Worm (Caenorhabditis elegans) whole organism, young adult: ENCODE data around the gene srxa-14.

Experiments
- F10E7.11 ChIP-seq: sonication (generic microtip); optimal IDR thresholded peaks from 2 replicates; lab custom pipeline; 2017; ENCODE audit warnings: mild to moderate bottlenecking, missing genetic modification characterization, moderate library complexity, missing compliant biosample characterization
- F37B4.10 ChIP-seq: fragments of 200-800 bp; sonication (Bioruptor generic); IDR thresholded peaks from 2 replicates; pipeline ENCODE4 v1.3.6; 2022; ENCODE audit warnings: missing genetic modification characterization, missing compliant biosample characterization
- F52B5.7 ChIP-seq: sonication (generic microtip); optimal IDR thresholded peaks from 2 replicates; lab custom pipeline; 2016; ENCODE audit warnings: mild to moderate bottlenecking, missing genetic modification characterization, missing compliant biosample characterization
- F55B11.4 ChIP-seq: sonication (generic microtip); optimal IDR thresholded peaks from 2 replicates; lab custom pipeline; 2016; ENCODE audit warnings: missing compliant biosample characterization, missing genetic modification characterization, borderline replicate concordance; ENCODE audit not compliant: insufficient read depth
- K11D2.4 ChIP-seq: fragments of 200-800 bp; sonication (Bioruptor generic); IDR thresholded peaks from 2 replicates; pipeline ENCODE4 v1.3.6; 2022; ENCODE audit warnings: missing genetic modification reagents, missing genetic modification characterization, missing compliant biosample characterization
- T07F8.4 ChIP-seq: sonication (generic microtip); optimal IDR thresholded peaks from 2 replicates; lab custom pipeline; 2016; ENCODE audit warnings: mild to moderate bottlenecking, missing genetic modification characterization, moderate library complexity, missing compliant biosample characterization
- Y53F4B.3 ChIP-seq: fragments of 200-800 bp; sonication (Bioruptor generic); IDR thresholded peaks from 2 replicates; pipeline ENCODE4 v1.3.6; 2022; ENCODE audit warnings: missing genetic modification reagents, missing genetic modification characterization, missing compliant biosample characterization
- ama-1 ChIP-seq, 3 experiments: fragments of 150-350 bp in 1 of 3; sonication (generic microtip) in 2 of 3; optimal IDR thresholded peaks; 2 replicates each; lab custom pipeline; 2014 to 2018; ENCODE audit warnings: missing biosample characterization in 2 of 3, missing genetic modification characterization in 2 of 3, missing genetic modification reagents in 2 of 3
- bed-2 ChIP-seq: fragments of 200-800 bp; sonication (Bioruptor generic); IDR thresholded peaks from 2 replicates; pipeline ENCODE4 v1.3.6; 2022; ENCODE audit warnings: missing genetic modification reagents, missing genetic modification characterization, missing compliant biosample characterization
- cebp-1 ChIP-seq, 2 experiments: fragments of 200-800 bp in 1 of 2; sonication (Bioruptor generic) in 1 of 2; sonication (generic microtip) in 1 of 2; IDR thresholded peaks in 1 of 2; optimal IDR thresholded peaks in 1 of 2; 2 replicates each; pipeline versions ENCODE4 v1.3.6 to Lab custom; 2017 to 2022; ENCODE audit warnings: missing compliant biosample characterization in 2 of 2, missing genetic modification characterization in 2 of 2, mild to moderate bottlenecking in 1 of 2, missing genetic modification reagents in 1 of 2, moderate library complexity in 1 of 2
- ceh-27 ChIP-seq: fragments of 200-800 bp; sonication (Bioruptor generic); optimal IDR thresholded peaks from 2 replicates; lab custom pipeline; 2018; ENCODE audit warnings: mild to moderate bottlenecking, missing genetic modification characterization, moderate library complexity, missing compliant biosample characterization
- ceh-79 ChIP-seq: sonication (generic microtip); optimal IDR thresholded peaks from 2 replicates; lab custom pipeline; 2017; ENCODE audit warnings: mild to moderate bottlenecking, missing genetic modification characterization, missing compliant biosample characterization
- dpff-1 ChIP-seq: sonication (generic microtip); optimal IDR thresholded peaks from 2 replicates; lab custom pipeline; 2017; ENCODE audit warnings: mild to moderate bottlenecking, missing genetic modification characterization, missing compliant biosample characterization
- dpl-1 ChIP-seq: fragments of 150-350 bp; optimal IDR thresholded peaks from 2 replicates; lab custom pipeline; 2014; ENCODE audit warnings: missing biosample characterization, missing genetic modification reagents, missing genetic modification characterization
- egl-18 ChIP-seq: fragments of 200-800 bp; sonication (Bioruptor generic); IDR thresholded peaks from 2 replicates; pipeline ENCODE4 v1.3.6; 2022; ENCODE audit warnings: missing genetic modification reagents, missing genetic modification characterization, missing compliant biosample characterization
- egl-44 ChIP-seq: fragments of 200-800 bp; sonication (Bioruptor generic); IDR thresholded peaks from 2 replicates; pipeline ENCODE4 v1.3.6; 2022; ENCODE audit warnings: missing genetic modification reagents, missing genetic modification characterization, missing compliant biosample characterization
- hmg-1.2 ChIP-seq: fragments of 200-800 bp; sonication (Bioruptor generic); IDR thresholded peaks from 2 replicates; pipeline ENCODE4 v1.3.6; 2022; ENCODE audit warnings: missing genetic modification reagents, missing genetic modification characterization, missing compliant biosample characterization
- hmg-20 ChIP-seq: fragments of 200-800 bp; sonication (Bioruptor generic); IDR thresholded peaks from 2 replicates; pipeline ENCODE4 v1.3.6; 2022; ENCODE audit warnings: missing genetic modification reagents, missing genetic modification characterization, missing compliant biosample characterization
- hsf-1 ChIP-seq: fragments of 200-800 bp; sonication (Bioruptor generic); IDR thresholded peaks from 2 replicates; pipeline ENCODE4 v1.3.6; 2022; ENCODE audit warnings: missing genetic modification reagents, missing genetic modification characterization, missing compliant biosample characterization
- let-526 ChIP-seq: fragments of 200-800 bp; sonication (Bioruptor generic); IDR thresholded peaks from 2 replicates; pipeline ENCODE4 v1.3.6; 2022; ENCODE audit warnings: missing genetic modification reagents, missing genetic modification characterization, missing compliant biosample characterization
- lin-54 ChIP-seq: fragments of 200-800 bp; sonication (Bioruptor generic); optimal IDR thresholded peaks from 2 replicates; lab custom pipeline; 2018; ENCODE audit warnings: mild to moderate bottlenecking, missing genetic modification characterization, missing compliant biosample characterization
- madf-10 ChIP-seq: sonication (generic microtip); optimal IDR thresholded peaks from 2 replicates; lab custom pipeline; 2016; ENCODE audit warnings: mild to moderate bottlenecking, missing genetic modification characterization, missing compliant biosample characterization
- nfya-1 ChIP-seq: sonication (generic microtip); optimal IDR thresholded peaks from 2 replicates; lab custom pipeline; 2017; ENCODE audit warnings: antibody characterized with exemption, missing compliant biosample characterization, missing genetic modification characterization, borderline replicate concordance; ENCODE audit not compliant: insufficient read depth
- nfya-2 ChIP-seq: fragments of 200-800 bp; sonication (Bioruptor generic); IDR thresholded peaks from 2 replicates; pipeline ENCODE4 v1.3.6; 2022; ENCODE audit warnings: missing genetic modification reagents, missing genetic modification characterization, missing compliant biosample characterization
- nhr-90 ChIP-seq: sonication (generic microtip); optimal IDR thresholded peaks from 2 replicates; lab custom pipeline; 2016; ENCODE audit warnings: missing genotype, mild to moderate bottlenecking, missing genetic modification characterization, missing compliant biosample characterization
- pha-4 ChIP-seq: fragments of 150-350 bp; sonication (generic microtip); optimal IDR thresholded peaks from 2 replicates; lab custom pipeline; 2014; ENCODE audit warnings: missing biosample characterization, missing genetic modification reagents, missing genetic modification characterization
- repo-1 ChIP-seq: sonication (generic microtip); optimal IDR thresholded peaks from 2 replicates; lab custom pipeline; 2017; ENCODE audit warnings: mild to moderate bottlenecking, missing genetic modification characterization, missing compliant biosample characterization
- sdz-38 ChIP-seq: sonication (generic microtip); optimal IDR thresholded peaks from 2 replicates; lab custom pipeline; 2016; ENCODE audit warnings: missing genotype, missing genetic modification characterization, missing compliant biosample characterization
- snpc-1.3 ChIP-seq: sonication (generic microtip); optimal IDR thresholded peaks from 2 replicates; lab custom pipeline; 2017; ENCODE audit warnings: missing genetic modification characterization, mild to moderate bottlenecking, missing compliant biosample characterization, antibody characterized with exemption, moderate library complexity, missing genotype, missing genetic modification reagents; ENCODE audit not compliant: insufficient read depth
- somi-1 ChIP-seq: fragments of 200-800 bp; sonication (Bioruptor generic); optimal IDR thresholded peaks from 2 replicates; lab custom pipeline; 2018; ENCODE audit warnings: mild to moderate bottlenecking, missing genetic modification characterization, missing compliant biosample characterization
- zim-3 ChIP-seq: sonication (generic microtip); optimal IDR thresholded peaks from 2 replicates; lab custom pipeline; 2017; ENCODE audit warnings: mild to moderate bottlenecking, missing genetic modification characterization, moderate library complexity, missing compliant biosample characterization
- ztf-26 ChIP-seq: sonication (generic microtip); optimal IDR thresholded peaks from 2 replicates; lab custom pipeline; 2017; ENCODE audit warnings: missing genetic modification characterization, missing compliant biosample characterization
- ztf-6 ChIP-seq: fragments of 200-800 bp; sonication (Bioruptor generic); IDR thresholded peaks from 2 replicates; pipeline ENCODE4 v1.3.6; 2022; ENCODE audit warnings: missing genetic modification reagents, missing genetic modification characterization, missing compliant biosample characterization

Gene srxa-14

DNA sequence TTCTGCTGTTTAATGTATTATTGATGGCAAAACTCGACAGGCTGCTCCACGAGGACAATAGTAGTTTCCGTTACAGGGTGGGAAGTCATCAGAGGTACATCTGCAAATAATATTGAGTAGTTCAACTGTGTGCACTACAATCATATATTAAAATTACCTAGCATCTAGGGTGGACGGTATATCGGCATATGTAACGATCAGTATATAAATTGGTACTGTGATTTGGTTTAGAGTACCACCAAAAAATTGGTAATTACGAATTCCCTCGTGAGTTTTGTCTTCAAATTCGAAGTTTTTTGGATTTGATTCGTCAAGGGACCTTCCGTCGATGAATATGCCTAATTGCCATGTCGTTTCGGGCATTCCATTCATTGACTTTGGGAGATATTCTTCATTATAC lies 2.5 kb upstream of the srxa-14 start, which contains the start of gene ttr-13:
ttr-13 (minus strand) TSS at position 101 of the 400 bp plus-strand sequence.
- TF ChIP-seq ama-1 (optimal IDR thresholded peaks at IDR 0.05; lab: Kevin White, UChicago) (no peak), ama-1 (GFP tag; optimal IDR thresholded peaks at IDR 0.05; lab: Kevin White, UChicago) (no peak), Y53F4B.3 (GFP tag; lab: Robert Waterston, UW) (no peak), sdz-38 (tag; lab: Kevin White, UChicago) (no peak), F37B4.10 (GFP tag; lab: Robert Waterston, UW) (no peak), hmg-1.2 (no peak), zim-3 (no peak), madf-10 (tag; lab: Kevin White, UChicago) (no peak), ceh-79 (tag; lab: Kevin White, UChicago) (no peak), F52B5.7 (tag; lab: Kevin White, UChicago) (no peak), egl-44 (GFP tag; lab: Robert Waterston, UW) (no peak), ceh-27 (no peak), T07F8.4 (tag; lab: Kevin White, UChicago) (no peak)
- TF ChIP-seq, all 124 proteins: peak for 0

DNA sequence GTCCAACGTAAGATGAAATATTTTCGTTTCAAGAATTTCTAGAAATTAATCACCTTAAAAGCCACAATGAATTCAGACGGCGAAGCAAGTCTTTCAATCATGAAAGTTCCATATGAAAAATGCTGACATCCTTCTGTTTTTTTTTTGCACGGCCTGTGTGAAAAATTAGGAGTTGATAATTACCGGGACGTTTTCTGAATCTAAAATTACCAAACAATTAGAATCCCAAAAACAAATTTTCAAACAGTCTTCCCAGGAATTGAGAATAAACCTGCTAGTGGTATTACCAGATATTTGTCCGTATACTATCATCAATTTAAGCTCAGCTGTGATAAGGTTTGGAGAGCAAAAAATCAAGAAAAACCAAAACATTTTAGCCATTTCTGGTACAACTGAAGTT lies 1.1 kb upstream of the srxa-14 start, which contains the start of gene Y44A6B.3:
Y44A6B.3 (minus strand) TSS at position 101 of the 400 bp plus-strand sequence.
- no peak for TF ChIP-seq snpc-1.3 (tag; lab: Kevin White, UChicago)

DNA sequence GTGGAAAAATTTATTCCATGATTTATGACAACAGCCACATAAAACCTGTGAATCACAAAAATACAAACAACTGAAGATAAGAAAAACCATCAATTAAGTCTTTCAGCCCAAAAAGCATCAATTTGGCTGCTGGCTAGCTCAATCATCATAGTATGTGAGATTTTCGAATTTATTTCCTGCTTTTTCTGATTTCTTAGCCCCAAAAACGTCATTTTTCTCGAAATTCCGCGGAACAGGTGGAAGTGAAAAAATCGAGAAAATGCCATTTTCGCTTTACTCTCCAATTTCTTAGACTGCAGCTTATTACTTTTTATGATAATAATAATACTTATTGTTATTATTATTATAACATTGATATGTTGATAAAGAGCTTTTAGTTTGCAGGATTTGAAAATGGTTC lies 2.5 kb downstream of the srxa-14 start, which contains the start of gene srxa-15:
srxa-15 (plus strand) TSS at position 301 of the 400 bp plus-strand sequence.
- TF ChIP-seq repo-1 (tag; lab: Kevin White, UChicago) (no peak), cebp-1 (GFP tag; IDR thresholded peaks at IDR 0.05; lab: Robert Waterston, UW) (no peak), cebp-1 (tag; optimal IDR thresholded peaks at IDR 0.05; lab: Kevin White, UChicago) (no peak), nfya-1 (tag; lab: Kevin White, UChicago) (no peak), bed-2 (no peak), ceh-79 (tag; lab: Kevin White, UChicago) (no peak), hmg-20 (GFP tag; lab: Robert Waterston, UW) (no peak), nhr-90 (no peak), dpl-1 (GFP tag; lab: Kevin White, UChicago) (no peak), ztf-6 (GFP tag; lab: Robert Waterston, UW) (no peak), let-526 (GFP tag; lab: Robert Waterston, UW) (no peak), snpc-1.3 (tag; lab: Kevin White, UChicago) (no peak), ztf-26 (tag; lab: Kevin White, UChicago) (no peak), lin-54 (GFP tag; lab: Kevin White, UChicago) (no peak), K11D2.4 (no peak), nfya-2 (GFP tag; lab: Robert Waterston, UW) (no peak)

DNA sequence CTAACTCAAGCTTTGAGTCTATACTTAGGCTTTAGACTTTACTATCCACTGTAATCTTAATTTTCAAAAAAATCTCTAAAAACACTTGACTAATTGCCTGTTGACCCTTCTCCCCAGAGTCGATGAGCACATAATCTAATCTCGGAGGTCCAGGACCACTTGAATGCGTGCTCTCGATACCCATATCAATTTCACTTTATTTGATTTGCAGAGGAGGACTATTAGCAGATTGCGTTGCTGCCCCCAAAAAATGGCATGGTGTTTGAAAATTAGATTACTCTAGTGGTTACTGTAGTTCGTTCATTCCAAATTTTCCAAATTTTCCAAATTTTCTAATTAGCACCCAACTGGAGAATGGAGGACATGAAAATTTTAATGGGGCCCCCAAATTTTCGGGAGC lies 6.1 kb downstream of the srxa-14 start:
- no peak for TF ChIP-seq pha-4
- no peak for TF ChIP-seq F10E7.11 (tag; lab: Kevin White, UChicago)
- TF ChIP-seq hsf-1 (GFP tag; lab: Robert Waterston, UW) = no peak
- no peak for TF ChIP-seq somi-1 (GFP tag; lab: Kevin White, UChicago)
- TF ChIP-seq dpff-1 (tag; lab: Kevin White, UChicago) = no peak
- no peak for TF ChIP-seq F55B11.4 (tag; lab: Kevin White, UChicago)
- no peak for TF ChIP-seq ceh-27
- TF ChIP-seq ama-1 (optimal IDR thresholded peaks at IDR 0.05; lab: Kevin White, UChicago) = no peak
- no peak for TF ChIP-seq ama-1 (GFP tag; optimal IDR thresholded peaks at IDR 0.05; lab: Kevin White, UChicago)
- no peak for TF ChIP-seq egl-44 (GFP tag; lab: Robert Waterston, UW)
- no peak for TF ChIP-seq egl-18 (GFP tag; lab: Robert Waterston, UW)
